Fruit fly (Drosophila melanogaster) whole organism, wandering third instar larva: ENCODE data around the gene Cpr23B.

Source experiments
- Abd-B ChIP-seq: fragments of >200 bp; optimal IDR thresholded peaks from 2 replicates; lab custom pipeline; 2017; ENCODE audit warnings: missing biosample characterization, missing genetic modification characterization
- CG32264 ChIP-seq: fragments of 200-800 bp; sonication (Bioruptor generic); optimal IDR thresholded peaks from 2 replicates; lab custom pipeline; 2016; ENCODE audit warnings: missing biosample characterization, missing genetic modification characterization
- CG9705 ChIP-seq: fragments of 200-800 bp; sonication (Bioruptor generic); optimal IDR thresholded peaks from 2 replicates; lab custom pipeline; 2018; ENCODE audit warnings: missing biosample characterization, mild to moderate bottlenecking, missing genetic modification characterization
- CrebA ChIP-seq: fragments of 200-800 bp; sonication (Bioruptor generic); optimal IDR thresholded peaks from 2 replicates; lab custom pipeline; 2016; ENCODE audit warnings: missing biosample characterization, mild to moderate bottlenecking, missing genetic modification characterization, borderline replicate concordance
- Dfd ChIP-seq: fragments of >200 bp; optimal IDR thresholded peaks from 2 replicates; lab custom pipeline; 2017; ENCODE audit warnings: missing biosample characterization, missing genetic modification characterization
- Dif ChIP-seq: fragments of 200-275, 200-300 bp; sonication (Bioruptor generic); optimal IDR thresholded peaks from 2 replicates; lab custom pipeline; 2018; ENCODE audit warnings: missing biosample characterization, missing genetic modification characterization; ENCODE audit not compliant: partially characterized antibody
- GATAd ChIP-seq: sonication (Bioruptor generic); optimal IDR thresholded peaks from 2 replicates; lab custom pipeline; 2016; ENCODE audit warnings: missing biosample characterization, missing genetic modification characterization
- HLH106 ChIP-seq: fragments of 200-800 bp; optimal IDR thresholded peaks from 3 replicates; lab custom pipeline; 2019; ENCODE audit warnings: missing biosample characterization, mild to moderate bottlenecking, missing genetic modification characterization, moderate library complexity
- Hnf4 ChIP-seq: fragments of 200-800 bp; sonication (Bioruptor generic); optimal IDR thresholded peaks from 2 replicates; lab custom pipeline; 2016; ENCODE audit warnings: missing biosample characterization, mild to moderate bottlenecking, missing genetic modification characterization
- Hr78 ChIP-seq: fragments of >200 bp; optimal IDR thresholded peaks from 2 replicates; lab custom pipeline; 2017; ENCODE audit warnings: missing biosample characterization, missing genetic modification characterization
- Hr83 ChIP-seq: fragments of 200-300 bp; sonication (Bioruptor generic); optimal IDR thresholded peaks from 2 replicates; lab custom pipeline; 2016; ENCODE audit warnings: missing biosample characterization, mild to moderate bottlenecking, missing genetic modification characterization, moderate library complexity; ENCODE audit not compliant: poor library complexity, severe bottlenecking
- Jra ChIP-seq: sonication (Bioruptor generic); optimal IDR thresholded peaks from 2 replicates; lab custom pipeline; 2016; ENCODE audit warnings: missing biosample characterization, missing genetic modification characterization
- Mio ChIP-seq: sonication (Bioruptor generic); optimal IDR thresholded peaks from 2 replicates; lab custom pipeline; 2016; ENCODE audit warnings: missing biosample characterization, missing genetic modification characterization
- Myc ChIP-seq: fragments of >200 bp; optimal IDR thresholded peaks from 2 replicates; lab custom pipeline; 2017
- N ChIP-seq: fragments of >200 bp; optimal IDR thresholded peaks from 2 replicates; lab custom pipeline; 2018; ENCODE audit warnings: missing biosample characterization, missing external identifiers, missing genetic modification characterization
- OdsH ChIP-seq: fragments of 200-800 bp; sonication (Bioruptor generic); optimal IDR thresholded peaks from 2 replicates; lab custom pipeline; 2016; ENCODE audit warnings: missing biosample characterization, mild to moderate bottlenecking, missing genetic modification characterization
- Rel ChIP-seq, 2 experiments: fragments of 200-800 bp; sonication (Bioruptor generic) in 1 of 2; optimal IDR thresholded peaks; 2 replicates in 1 of 2; 3 replicates in 1 of 2; lab custom pipeline; 2016 to 2019; ENCODE audit warnings: mild to moderate bottlenecking in 2 of 2, missing biosample characterization in 2 of 2, missing genetic modification characterization in 2 of 2, moderate library complexity in 1 of 2
- Sp1 ChIP-seq: fragments of 200-800 bp; sonication (Bioruptor generic); optimal IDR thresholded peaks from 3 replicates; lab custom pipeline; 2019; ENCODE audit warnings: missing biosample characterization, mild to moderate bottlenecking, missing genetic modification characterization, moderate library complexity
- Vsx2 ChIP-seq: fragments of 200-300, 225-300 bp; sonication (Bioruptor generic); optimal IDR thresholded peaks from 2 replicates; lab custom pipeline; 2018; ENCODE audit warnings: missing biosample characterization, missing genetic modification characterization; ENCODE audit not compliant: partially characterized antibody
- br ChIP-seq: fragments of 200-800 bp; sonication (Bioruptor generic); optimal IDR thresholded peaks from 2 replicates; lab custom pipeline; 2016; ENCODE audit warnings: missing biosample characterization, missing genetic modification characterization
- brk ChIP-seq: fragments of 200-800 bp; sonication (Bioruptor generic); optimal IDR thresholded peaks from 2 replicates; lab custom pipeline; 2016; ENCODE audit warnings: missing biosample characterization, mild to moderate bottlenecking, missing genetic modification characterization
- dl ChIP-seq, 2 experiments: fragments of 175-275, 200-275 bp in 1 of 2; fragments of 200-275 bp in 1 of 2; sonication (Bioruptor generic); optimal IDR thresholded peaks; lab custom pipeline; 2018; ENCODE audit warnings: mild to moderate bottlenecking in 2 of 2, missing biosample characterization in 2 of 2, missing genetic modification characterization in 2 of 2, moderate library complexity in 2 of 2; ENCODE audit not compliant: partially characterized antibody in 2 of 2, insufficient read depth in 1 of 2
- dmrt93B ChIP-seq: fragments of 200-800 bp; sonication (Bioruptor generic); optimal IDR thresholded peaks from 2 replicates; lab custom pipeline; 2018; ENCODE audit warnings: missing biosample characterization, mild to moderate bottlenecking, missing genetic modification characterization
- dsf ChIP-seq: sonication (Bioruptor generic); optimal IDR thresholded peaks from 2 replicates; lab custom pipeline; 2016; ENCODE audit warnings: missing biosample characterization, missing genetic modification characterization, borderline replicate concordance
- ey ChIP-seq: fragments of 200-800 bp; sonication (Bioruptor generic); optimal IDR thresholded peaks from 2 replicates; lab custom pipeline; 2016; ENCODE audit warnings: missing biosample characterization, missing genetic modification characterization
- foxo ChIP-seq, 2 experiments: fragments of 200-800 bp; sonication (Bioruptor generic); optimal IDR thresholded peaks; 2 replicates in 1 of 2; 3 replicates in 1 of 2; lab custom pipeline; 2016 to 2017; ENCODE audit warnings: missing biosample characterization in 2 of 2, missing genetic modification characterization in 2 of 2
- fru ChIP-seq: fragments of 200-800 bp; sonication (Bioruptor generic); optimal IDR thresholded peaks from 3 replicates; lab custom pipeline; 2016; ENCODE audit warnings: missing biosample characterization, mild to moderate bottlenecking, missing genetic modification characterization
- h ChIP-seq: fragments of 200-800 bp; sonication (Bioruptor generic); optimal IDR thresholded peaks from 3 replicates; lab custom pipeline; 2016; ENCODE audit warnings: missing biosample characterization, mild to moderate bottlenecking, missing genetic modification characterization
- jim ChIP-seq: fragments of 175-275, 200-325 bp; sonication (Bioruptor generic); optimal IDR thresholded peaks from 2 replicates; lab custom pipeline; 2016; ENCODE audit warnings: missing biosample characterization, mild to moderate bottlenecking, missing genetic modification characterization
- lola ChIP-seq: fragments of >200 bp; optimal IDR thresholded peaks from 2 replicates; lab custom pipeline; 2017; ENCODE audit warnings: missing biosample characterization, missing genetic modification characterization
- pan ChIP-seq: fragments of >200 bp; optimal IDR thresholded peaks from 2 replicates; lab custom pipeline; 2017
- psq ChIP-seq: fragments of 200-800 bp; sonication (Bioruptor generic); optimal IDR thresholded peaks from 3 replicates; lab custom pipeline; 2017; ENCODE audit warnings: missing biosample characterization, mild to moderate bottlenecking, missing genetic modification characterization, moderate library complexity
- rgr ChIP-seq: fragments of 200-800 bp; sonication (Bioruptor generic); optimal IDR thresholded peaks from 3 replicates; lab custom pipeline; 2016; ENCODE audit warnings: missing biosample characterization, mild to moderate bottlenecking, missing genetic modification characterization
- sage ChIP-seq: fragments of 200-800 bp; sonication (Bioruptor generic); optimal IDR thresholded peaks from 2 replicates; lab custom pipeline; 2016; ENCODE audit warnings: missing biosample characterization, mild to moderate bottlenecking, missing genetic modification characterization
- sv ChIP-seq: fragments of 200-800 bp; sonication (Bioruptor generic); optimal IDR thresholded peaks from 3 replicates; lab custom pipeline; 2016; ENCODE audit warnings: missing biosample characterization, missing genetic modification characterization
- tai ChIP-seq: sonication (Bioruptor generic); optimal IDR thresholded peaks from 2 replicates; lab custom pipeline; 2016; ENCODE audit warnings: missing biosample characterization, missing genetic modification characterization
- usp ChIP-seq: fragments of >200 bp; optimal IDR thresholded peaks from 2 replicates; lab custom pipeline; 2017; ENCODE audit warnings: missing biosample characterization, missing genetic modification characterization
- woc ChIP-seq: sonication (Bioruptor generic); optimal IDR thresholded peaks from 2 replicates; lab custom pipeline; 2016; ENCODE audit warnings: missing biosample characterization, mild to moderate bottlenecking, missing genetic modification characterization

The Cpr23B gene

dm6 chr2L:2873729-2874127 is 35.5 kb downstream of the Cpr23B start:
- TF ChIP-seq Sp1 (GFP tag; lab: Kevin White, UChicago) (no peak), woc (peak; percentile 29), h (no peak), Dif (GFP tag; lab: Kevin White, UChicago) (no peak), sv (GFP tag; lab: Kevin White, UChicago) (no peak)

dm6 chr2L:2874185-2874541 is 36.0 kb downstream of the Cpr23B start, which contains the start of gene Ifrd1:
Gene Ifrd1 (minus strand): TSS chr2L:2874489.
- no peak for TF ChIP-seq Dfd (GFP tag; lab: Kevin White, UChicago)
- no peak for TF ChIP-seq HLH106 (tag; lab: Kevin White, UChicago)
- no peak for TF ChIP-seq CG9705
- TF ChIP-seq CG32264 (GFP tag; lab: Kevin White, UChicago), result no peak
- no peak for TF ChIP-seq CrebA (GFP tag; lab: Kevin White, UChicago)
- no peak for TF ChIP-seq sv (GFP tag; lab: Kevin White, UChicago)
- no peak for TF ChIP-seq psq (GFP tag; lab: Kevin White, UChicago)

dm6 chr2L:2874542-2875194 is 36.5 kb downstream of the Cpr23B start, which contains the start of gene CG8814:
Gene CG8814 (plus strand): TSS chr2L:2874890.
- TF ChIP-seq CG32264 (GFP tag; lab: Kevin White, UChicago) (no peak), Sp1 (GFP tag; lab: Kevin White, UChicago) (peak; percentile 48), sage (GFP tag; lab: Kevin White, UChicago) (peak; percentile 42), CrebA (GFP tag; lab: Kevin White, UChicago) (no peak), Vsx2 (GFP tag; lab: Kevin White, UChicago) (no peak), GATAd (GFP tag; lab: Kevin White, UChicago) (no peak), OdsH (peak; percentile 51), brk (GFP tag; lab: Kevin White, UChicago) (peak; percentile 68), Dif (GFP tag; lab: Kevin White, UChicago) (peak; percentile 31), HLH106 (tag; lab: Kevin White, UChicago) (peak; percentile 74), Hr83 (GFP tag; lab: Kevin White, UChicago) (peak; percentile 47), pan (lab: Kevin White, UChicago) (no peak), woc (peak; percentile 76), fru (GFP tag; lab: Kevin White, UChicago) (peak; percentile 64), psq (GFP tag; lab: Kevin White, UChicago) (peak; percentile 68), foxo (GFP tag; optimal IDR thresholded peaks at IDR 0.05; lab: Kevin White, UChicago) (peak in 1 of 2 experiments; percentile 78), Jra (GFP tag; lab: Kevin White, UChicago) (peak; percentile 42), lola (GFP tag; lab: Kevin White, UChicago) (no peak), Abd-B (GFP tag; lab: Kevin White, UChicago) (no peak), Hnf4 (GFP tag; lab: Kevin White, UChicago) (peak; percentile 88), dmrt93B (GFP tag; lab: Kevin White, UChicago) (peak; percentile 68), N (no peak), br (GFP tag; lab: Kevin White, UChicago) (peak; percentile 23), Dfd (GFP tag; lab: Kevin White, UChicago) (no peak), Rel (GFP tag; optimal IDR thresholded peaks at IDR 0.05; lab: Kevin White, UChicago) (peak; percentile 71), Rel (tag; optimal IDR thresholded peaks at IDR 0.05; lab: Kevin White, UChicago) (peak; percentile 88), Hr78 (GFP tag; lab: Kevin White, UChicago) (no peak), CG9705 (peak; percentile 28), usp (GFP tag; lab: Kevin White, UChicago) (no peak), tai (no peak), jim (GFP tag; lab: Kevin White, UChicago) (no peak), rgr (GFP tag; lab: Kevin White, UChicago) (peak; percentile 58), ey (peak; percentile 51), h (peak; percentile 57), dl (GFP tag; optimal IDR thresholded peaks at IDR 0.05; lab: Kevin White, UChicago; ENCODE audit: insufficient read depth in 1 of 2, partially characterized antibody in 2 of 2) (peak in 1 of 2 experiments; percentile 31), sv (GFP tag; lab: Kevin White, UChicago) (peak; percentile 43), Mio (GFP tag; lab: Kevin White, UChicago) (no peak), dsf (GFP tag; lab: Kevin White, UChicago) (peak; percentile 46), Myc (lab: Kevin White, UChicago) (no peak)
